Fruit fly (Drosophila melanogaster) whole organism, embryonic: ENCODE data around the gene Dif.

Experiments
- CG10209 ChIP-seq: fragments of 200-800 bp; sonication (Bioruptor generic); optimal IDR thresholded peaks from 3 replicates; lab custom pipeline; 2017; ENCODE audit warnings: missing biosample characterization, mild to moderate bottlenecking, missing genetic modification characterization, missing genetic modification reagents
- CG31441 ChIP-seq: fragments of 200-800 bp; sonication (Bioruptor generic); IDR thresholded peaks from 2 replicates; pipeline ENCODE4 v1.3.6; 2022; ENCODE audit warnings: missing biosample characterization, missing genetic modification characterization
- CG4707 ChIP-seq: fragments of 200-800 bp; sonication (Bioruptor generic); optimal IDR thresholded peaks from 2 replicates; lab custom pipeline; 2018; ENCODE audit warnings: missing biosample characterization, mild to moderate bottlenecking, missing genetic modification characterization, moderate library complexity
- CG7556 ChIP-seq: fragments of 200-800 bp; sonication (Bioruptor generic); optimal IDR thresholded peaks from 2 replicates; lab custom pipeline; 2017; ENCODE audit warnings: missing biosample characterization, mild to moderate bottlenecking, missing genetic modification characterization
- H15 ChIP-seq: fragments of 200-800 bp; sonication (Bioruptor generic); IDR thresholded peaks from 3 replicates; pipeline ENCODE4 v1.3.6; 2022; ENCODE audit warnings: missing biosample characterization, missing genetic modification characterization
- Mrtf ChIP-seq: fragments of 200-800 bp; sonication (Bioruptor generic); IDR thresholded peaks from 3 replicates; pipeline ENCODE4 v1.3.6; 2022; ENCODE audit warnings: missing biosample characterization, missing genetic modification characterization
- br ChIP-seq: fragments of >200 bp; optimal IDR thresholded peaks from 2 replicates; lab custom pipeline; 2017
- cas ChIP-seq: fragments of 200-800 bp; sonication (Bioruptor generic); IDR thresholded peaks from 2 replicates; pipeline ENCODE4 v1.3.6; 2022; ENCODE audit warnings: missing biosample characterization, missing genetic modification characterization
- caup ChIP-seq: fragments of 200-800 bp; sonication (Bioruptor generic); optimal IDR thresholded peaks from 3 replicates; lab custom pipeline; 2017; ENCODE audit warnings: missing biosample characterization, mild to moderate bottlenecking, missing genetic modification characterization, moderate library complexity; ENCODE audit not compliant: severe bottlenecking
- dysf ChIP-seq: fragments of 200-800 bp; sonication (Bioruptor generic); IDR thresholded peaks from 3 replicates; pipeline ENCODE4 v1.3.6; 2022; ENCODE audit warnings: missing biosample characterization, missing genetic modification characterization
- ftz-f1 ChIP-seq: fragments of 200-800 bp; sonication (Bioruptor generic); optimal IDR thresholded peaks from 2 replicates; lab custom pipeline; 2016; ENCODE audit warnings: missing biosample characterization, missing genetic modification characterization
- lmd ChIP-seq: fragments of 200-800 bp; sonication (Bioruptor generic); IDR thresholded peaks from 2 replicates; pipeline ENCODE4 v1.3.6; 2022; ENCODE audit warnings: missing biosample characterization, missing genetic modification characterization
- sima ChIP-seq: fragments of 200-800 bp; sonication (Bioruptor generic); optimal IDR thresholded peaks from 2 replicates; lab custom pipeline; 2016; ENCODE audit warnings: missing biosample characterization, missing genetic modification characterization
- tap ChIP-seq: fragments of 200-800 bp; optimal IDR thresholded peaks from 3 replicates; lab custom pipeline; 2019; ENCODE audit warnings: missing biosample characterization, mild to moderate bottlenecking, missing genetic modification characterization, moderate library complexity

- no peak for TF ChIP-seq Mrtf
- no peak for TF ChIP-seq lmd (GFP tag; lab: Robert Waterston, UW)
- no peak for TF ChIP-seq sima (GFP tag; lab: Kevin White, UChicago)
- TF ChIP-seq caup (GFP tag; lab: Kevin White, UChicago), result peak; percentile 3
- no peak for TF ChIP-seq br (lab: Kevin White, UChicago)
- no peak for TF ChIP-seq CG10209
- no peak for TF ChIP-seq H15 (GFP tag; lab: Robert Waterston, UW)
- no peak for TF ChIP-seq ftz-f1 (GFP tag; lab: Kevin White, UChicago)
- TF ChIP-seq CG4707 (GFP tag; lab: Kevin White, UChicago), result no peak
- no peak for TF ChIP-seq tap (tag; lab: Kevin White, UChicago)
- no peak; the same call in 1 of the 2 replicates for TF ChIP-seq CG31441
- no peak for TF ChIP-seq CG7556 (GFP tag; lab: Kevin White, UChicago)
- 0 out of 3 replicates have a peak, but pooled peaks have one; percentile 13 for TF ChIP-seq dysf
- no peak for TF ChIP-seq cas (GFP tag; lab: Robert Waterston, UW)
Measured at dm6 chr2L:17385221-17385529, 47.8 kb downstream of the Dif start.
